Worm (Caenorhabditis elegans): ENCODE results near the gene aat-8.

DNA sequence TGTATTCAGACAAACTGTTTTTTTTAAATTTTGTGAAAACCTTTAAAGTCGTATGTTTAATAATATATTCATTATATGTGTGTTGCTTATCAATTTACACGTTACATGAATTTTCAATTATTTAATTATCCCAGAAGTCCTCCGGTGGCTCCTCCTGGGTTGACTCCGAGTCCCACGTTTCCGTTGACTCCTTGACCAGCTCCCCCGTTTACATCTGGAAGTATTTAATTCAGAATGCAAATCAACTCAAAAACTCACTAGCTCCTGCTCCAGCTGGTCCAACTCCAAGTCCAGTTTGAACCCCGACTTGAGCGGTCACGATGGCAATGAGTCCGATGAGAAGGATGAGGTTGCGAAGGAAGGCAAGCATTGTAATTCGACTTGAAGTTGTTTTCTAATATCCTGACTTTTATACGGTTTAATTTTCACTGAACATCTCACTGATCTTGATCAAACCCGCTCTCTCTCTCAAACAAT, 29.2 kb upstream of the aat-8 start, which contains the start of gene F56D6.8:
- no peak for TF ChIP-seq ceh-2 (tag; optimal IDR thresholded peaks at IDR 0.05)
- TF ChIP-seq C38D4.7 (GFP tag; optimal IDR thresholded peaks at IDR 0.05), result no peak
- TF ChIP-seq tbx-7 (tag; optimal IDR thresholded peaks at IDR 0.05), result no peak
- no peak for TF ChIP-seq tbx-2 (tag; optimal IDR thresholded peaks at IDR 0.05)
- TF ChIP-seq fkh-10 (GFP tag; optimal IDR thresholded peaks at IDR 0.05), result no peak
- no peak for TF ChIP-seq rnt-1 (tag; optimal IDR thresholded peaks at IDR 0.05)
- no peak for TF ChIP-seq lin-11 (tag; optimal IDR thresholded peaks at IDR 0.05)
- no peak for TF ChIP-seq unc-42 (tag; optimal IDR thresholded peaks at IDR 0.05)
- no peak for TF ChIP-seq pag-3 (tag; optimal IDR thresholded peaks at IDR 0.05; ENCODE audit: borderline replicate concordance)
- no peak for TF ChIP-seq ahr-1 (tag; optimal IDR thresholded peaks at IDR 0.05)
- TF ChIP-seq mec-3 (tag; optimal IDR thresholded peaks at IDR 0.05; ENCODE audit: borderline replicate concordance), result no peak
- TF ChIP-seq ets-4 (tag; optimal IDR thresholded peaks at IDR 0.05), result no peak
- no peak for TF ChIP-seq hlh-8 (tag; optimal IDR thresholded peaks at IDR 0.05)
- TF ChIP-seq dve-1 (tag; optimal IDR thresholded peaks at IDR 0.05), result no peak

All from whole organism, late embryonic.